Worm (Caenorhabditis elegans) whole organism, midembryonic: Measurements from ENCODE around the gene T21E8.7.

Experiments
- T22C8.4 ChIP-seq: fragments of 200-800 bp; sonication (Bioruptor generic); IDR thresholded peaks from 2 replicates; pipeline ENCODE4 v1.3.6; 2022; ENCODE audit warnings: missing genetic modification characterization, missing compliant biosample characterization
- flt-1 ChIP-seq: fragments of 200-800 bp; sonication (Bioruptor generic); IDR thresholded peaks from 2 replicates; pipeline ENCODE4 v1.3.6; 2022; ENCODE audit warnings: missing genetic modification characterization, missing compliant biosample characterization

ce11 chrX:10909661-10910060, 26.4 kb downstream of the T21E8.7 start:
- TF ChIP-seq T22C8.4 (GFP tag; lab: Robert Waterston, UW), result no peak
- TF ChIP-seq flt-1 (GFP tag; lab: Robert Waterston, UW), result no peak
